Worm (Caenorhabditis elegans) whole organism, early embryonic: ENCODE results near the gene ssp-10.

Experiments
- B0310.2 ChIP-seq: sonication (generic microtip); optimal IDR thresholded peaks from 2 replicates; lab custom pipeline; 2016; ENCODE audit warnings: mild to moderate bottlenecking, missing genetic modification characterization, missing compliant biosample characterization
- F13C5.2 ChIP-seq: sonication (generic microtip); optimal IDR thresholded peaks from 2 replicates; lab custom pipeline; 2017; ENCODE audit warnings: mild to moderate bottlenecking, missing genetic modification characterization, inconsistent platforms, missing compliant biosample characterization
- aly-1 ChIP-seq: sonication (generic microtip); optimal IDR thresholded peaks from 2 replicates; lab custom pipeline; 2016; ENCODE audit warnings: missing genetic modification characterization, missing compliant biosample characterization
- ama-1 ChIP-seq: fragments of 150-350 bp; optimal IDR thresholded peaks from 2 replicates; lab custom pipeline; 2014
- ceh-13 ChIP-seq: fragments of 200-800 bp; sonication (Bioruptor generic); optimal IDR thresholded peaks from 2 replicates; lab custom pipeline; 2018; ENCODE audit warnings: mild to moderate bottlenecking, missing genetic modification characterization, missing compliant biosample characterization
- ceh-36 ChIP-seq: sonication (generic microtip); optimal IDR thresholded peaks from 2 replicates; lab custom pipeline; 2016; ENCODE audit warnings: missing genetic modification characterization, inconsistent platforms, missing compliant biosample characterization
- ets-7 ChIP-seq: sonication (generic microtip); optimal IDR thresholded peaks from 2 replicates; lab custom pipeline; 2016; ENCODE audit warnings: missing genotype, missing genetic modification characterization, missing compliant biosample characterization
- flt-1 ChIP-seq: fragments of 200-800 bp; sonication (Bioruptor generic); IDR thresholded peaks from 2 replicates; pipeline ENCODE4 v1.3.6; 2022; ENCODE audit warnings: missing genetic modification characterization, missing compliant biosample characterization
- hmbx-1 ChIP-seq: sonication (generic microtip); optimal IDR thresholded peaks from 2 replicates; lab custom pipeline; 2016; ENCODE audit warnings: mild to moderate bottlenecking, missing genetic modification characterization, missing compliant biosample characterization
- hmg-4 ChIP-seq: fragments of 200-800 bp; sonication (Bioruptor generic); optimal IDR thresholded peaks from 2 replicates; lab custom pipeline; 2018; ENCODE audit warnings: mild to moderate bottlenecking, missing genetic modification characterization, missing compliant biosample characterization
- hnd-1 ChIP-seq: sonication (generic microtip); optimal IDR thresholded peaks from 2 replicates; lab custom pipeline; 2016; ENCODE audit warnings: missing genetic modification characterization, missing compliant biosample characterization
- pes-1 ChIP-seq: fragments of 200-800 bp; sonication (Bioruptor generic); IDR thresholded peaks from 2 replicates; pipeline ENCODE4 v1.3.6; 2022; ENCODE audit warnings: missing genetic modification reagents, missing genetic modification characterization, missing compliant biosample characterization
- scrt-1 ChIP-seq: fragments of 200-800 bp; sonication (Bioruptor generic); IDR thresholded peaks from 2 replicates; pipeline ENCODE4 v1.3.6; 2022; ENCODE audit warnings: missing genetic modification characterization, missing compliant biosample characterization
- sea-1 ChIP-seq: fragments of 200-800 bp; sonication (Bioruptor generic); conservative IDR thresholded peaks from 2 replicates; pipeline ENCODE4 v1.3.6; 2022; ENCODE audit warnings: missing genetic modification characterization, missing compliant biosample characterization
- tbx-11 ChIP-seq: fragments of 200-800 bp; sonication (Bioruptor generic); IDR thresholded peaks from 2 replicates; pipeline ENCODE4 v1.3.6; 2022; ENCODE audit warnings: missing genetic modification characterization, missing compliant biosample characterization
- tbx-37 ChIP-seq: fragments of 200-800 bp; sonication (Bioruptor generic); conservative IDR thresholded peaks from 2 replicates; pipeline ENCODE4 v1.3.6; 2022; ENCODE audit warnings: missing genetic modification reagents, missing genetic modification characterization, missing compliant biosample characterization
- tra-4 ChIP-seq: sonication (generic microtip); optimal IDR thresholded peaks from 2 replicates; lab custom pipeline; 2017; ENCODE audit warnings: missing genetic modification characterization, missing compliant biosample characterization

The ssp-10 gene

ce11 chrIV:9884257-9884656 is 33.4 kb upstream of the ssp-10 start, which contains the start of the genes prp-18 and mccc-1:
TSS of gene prp-18 (minus strand) at chrIV:9884383.
TSS of gene mccc-1 (plus strand) at chrIV:9884570.
- TF ChIP-seq ets-7 (tag; lab: Kevin White, UChicago) (no peak), ceh-13 (GFP tag; lab: Kevin White, UChicago) (no peak)

ce11 chrIV:9878893-9879379 is 28.1 kb upstream of the ssp-10 start, which contains the start of gene nhr-4:
TSS of gene nhr-4 (plus strand) at chrIV:9879329.
- TF ChIP-seq pes-1 (GFP tag; lab: Robert Waterston, UW) (no peak), flt-1 (GFP tag; lab: Robert Waterston, UW) (no peak), ets-7 (tag; lab: Kevin White, UChicago) (no peak), tra-4 (tag; lab: Kevin White, UChicago) (no peak), ceh-13 (GFP tag; lab: Kevin White, UChicago) (no peak), tbx-11 (GFP tag; lab: Robert Waterston, UW) (no peak), hmbx-1 (tag; lab: Kevin White, UChicago) (no peak), sea-1 (GFP tag; lab: Robert Waterston, UW) (no peak), ceh-36 (no peak)

- no peak for TF ChIP-seq B0310.2
- TF ChIP-seq ceh-36 = no peak
- TF ChIP-seq ets-7 (tag; lab: Kevin White, UChicago) = no peak
- TF ChIP-seq hmbx-1 (tag; lab: Kevin White, UChicago) = no peak
- no peak for TF ChIP-seq scrt-1 (GFP tag; lab: Robert Waterston, UW)
- no peak for TF ChIP-seq ama-1 (lab: Kevin White, UChicago)
- no peak for TF ChIP-seq pes-1 (GFP tag; lab: Robert Waterston, UW)
- TF ChIP-seq F13C5.2 (tag; lab: Kevin White, UChicago) = no peak
- TF ChIP-seq hmg-4 (GFP tag; lab: Kevin White, UChicago) = no peak
- TF ChIP-seq tra-4 (tag; lab: Kevin White, UChicago) = no peak
- TF ChIP-seq tbx-37 (GFP tag; lab: Robert Waterston, UW) = no peak
- TF ChIP-seq tbx-11 (GFP tag; lab: Robert Waterston, UW) = no peak
- no peak for TF ChIP-seq ceh-13 (GFP tag; lab: Kevin White, UChicago)
- no peak for TF ChIP-seq flt-1 (GFP tag; lab: Robert Waterston, UW)
- TF ChIP-seq sea-1 (GFP tag; lab: Robert Waterston, UW) = no peak
- no peak for TF ChIP-seq hnd-1 (tag; lab: Kevin White, UChicago)
- no peak for TF ChIP-seq aly-1 (tag; lab: Kevin White, UChicago)
Measured at ce11 chrIV:9875646-9876045, 24.8 kb upstream of the ssp-10 start.

- no peak for TF ChIP-seq ama-1 (lab: Kevin White, UChicago)
- TF ChIP-seq scrt-1 (GFP tag; lab: Robert Waterston, UW) = no peak
- TF ChIP-seq F13C5.2 (tag; lab: Kevin White, UChicago) = no peak
- TF ChIP-seq hnd-1 (tag; lab: Kevin White, UChicago) = no peak
- TF ChIP-seq tbx-37 (GFP tag; lab: Robert Waterston, UW) = no peak
Measured at ce11 chrIV:9873837-9874236, 23.0 kb upstream of the ssp-10 start.

- TF ChIP-seq hmbx-1 (tag; lab: Kevin White, UChicago) (no peak), ama-1 (lab: Kevin White, UChicago) (no peak)
Measured at ce11 chrIV:9872786-9873185, 22.0 kb upstream of the ssp-10 start.

ce11 chrIV:9872210-9872609 is 21.4 kb upstream of the ssp-10 start:
- no peak for TF ChIP-seq pes-1 (GFP tag; lab: Robert Waterston, UW)
- TF ChIP-seq B0310.2 = no peak
- TF ChIP-seq aly-1 (tag; lab: Kevin White, UChicago) = no peak
- no peak for TF ChIP-seq scrt-1 (GFP tag; lab: Robert Waterston, UW)
- TF ChIP-seq ceh-13 (GFP tag; lab: Kevin White, UChicago) = no peak
- no peak for TF ChIP-seq flt-1 (GFP tag; lab: Robert Waterston, UW)

- TF ChIP-seq hmbx-1 (tag; lab: Kevin White, UChicago) = no peak
- no peak for TF ChIP-seq tbx-37 (GFP tag; lab: Robert Waterston, UW)
- TF ChIP-seq hnd-1 (tag; lab: Kevin White, UChicago) = no peak
- no peak for TF ChIP-seq flt-1 (GFP tag; lab: Robert Waterston, UW)
- no peak for TF ChIP-seq F13C5.2 (tag; lab: Kevin White, UChicago)
- TF ChIP-seq ama-1 (lab: Kevin White, UChicago) = no peak
- no peak for TF ChIP-seq hmg-4 (GFP tag; lab: Kevin White, UChicago)
- no peak for TF ChIP-seq B0310.2
- TF ChIP-seq ets-7 (tag; lab: Kevin White, UChicago) = no peak
- TF ChIP-seq pes-1 (GFP tag; lab: Robert Waterston, UW) = no peak
- TF ChIP-seq aly-1 (tag; lab: Kevin White, UChicago) = no peak
- TF ChIP-seq ceh-36 = no peak
- no peak for TF ChIP-seq scrt-1 (GFP tag; lab: Robert Waterston, UW)
- TF ChIP-seq tra-4 (tag; lab: Kevin White, UChicago) = no peak
- TF ChIP-seq sea-1 (GFP tag; lab: Robert Waterston, UW) = no peak
- TF ChIP-seq tbx-11 (GFP tag; lab: Robert Waterston, UW) = no peak
- TF ChIP-seq ceh-13 (GFP tag; lab: Kevin White, UChicago) = no peak
Measured at ce11 chrIV:9869344-9869743, 18.5 kb upstream of the ssp-10 start.

- TF ChIP-seq ets-7 (tag; lab: Kevin White, UChicago) (no peak), scrt-1 (GFP tag; lab: Robert Waterston, UW) (no peak), B0310.2 (no peak), ceh-36 (no peak), tbx-11 (GFP tag; lab: Robert Waterston, UW) (no peak), tbx-37 (GFP tag; lab: Robert Waterston, UW) (no peak), hmg-4 (GFP tag; lab: Kevin White, UChicago) (no peak), hmbx-1 (tag; lab: Kevin White, UChicago) (no peak), ceh-13 (GFP tag; lab: Kevin White, UChicago) (no peak), tra-4 (tag; lab: Kevin White, UChicago) (no peak), F13C5.2 (tag; lab: Kevin White, UChicago) (no peak)
Measured at ce11 chrIV:9867915-9868314, 17.1 kb upstream of the ssp-10 start.
